Worm (Caenorhabditis elegans) whole organism, L4 larva: ENCODE data around the gene Y5H2A.4.

Source experiments
- F44E2.7 ChIP-seq: fragments of 200-800 bp; sonication (Bioruptor generic); IDR thresholded peaks from 2 replicates; pipeline ENCODE4 v2.1.2; 2022; ENCODE audit warnings: missing genetic modification characterization, missing compliant biosample characterization
- F49E8.2 ChIP-seq: sonication (generic microtip); optimal IDR thresholded peaks from 2 replicates; lab custom pipeline; 2016; ENCODE audit warnings: missing compliant biosample characterization, mild to moderate bottlenecking, missing genetic modification characterization, borderline replicate concordance
- Y105C5A.15 ChIP-seq: fragments of 200-800 bp; sonication (Bioruptor generic); IDR thresholded peaks from 2 replicates; pipeline ENCODE4 v1.3.6; 2022; ENCODE audit warnings: missing genetic modification characterization, missing compliant biosample characterization
- ZK546.5 ChIP-seq, 2 experiments: sonication (generic microtip); optimal IDR thresholded peaks; 2 replicates each; lab custom pipeline; 2017; ENCODE audit warnings: missing biosample characterization in 2 of 2, missing genetic modification characterization in 2 of 2
- ceh-20 ChIP-seq: fragments of 200-800 bp; sonication (Bioruptor generic); IDR thresholded peaks from 2 replicates; pipeline ENCODE4 v1.3.6; 2022; ENCODE audit warnings: missing genetic modification reagents, missing genetic modification characterization, missing compliant biosample characterization
- ceh-28 ChIP-seq: fragments of 150-350 bp; optimal IDR thresholded peaks from 2 replicates; lab custom pipeline; 2014; ENCODE audit warnings: missing biosample characterization, missing genetic modification reagents, missing genetic modification characterization
- ctbp-1 ChIP-seq: fragments of 200-800 bp; sonication (Bioruptor generic); IDR thresholded peaks from 2 replicates; pipeline ENCODE4 v1.3.6; 2022; ENCODE audit warnings: missing genetic modification reagents, missing genetic modification characterization, missing compliant biosample characterization
- daf-12 ChIP-seq: fragments of 150-350 bp; optimal IDR thresholded peaks from 2 replicates; lab custom pipeline; 2014; ENCODE audit warnings: missing biosample characterization, missing genetic modification reagents, missing genetic modification characterization
- daf-16 ChIP-seq, 3 experiments: sonication (generic microtip); optimal IDR thresholded peaks; 2 replicates each; lab custom pipeline; 2016 to 2017; ENCODE audit warnings: missing genetic modification characterization in 3 of 3, missing genetic modification reagents in 3 of 3, mild to moderate bottlenecking in 2 of 3, missing compliant biosample characterization in 2 of 3, missing biosample characterization in 1 of 3, moderate library complexity in 1 of 3
- dmd-6 ChIP-seq: fragments of 200-800 bp; sonication (Bioruptor generic); IDR thresholded peaks from 2 replicates; pipeline ENCODE4 v1.3.6; 2022; ENCODE audit warnings: missing genetic modification reagents, missing genetic modification characterization, missing compliant biosample characterization
- dmd-9 ChIP-seq: fragments of 200-800 bp; sonication (Bioruptor generic); IDR thresholded peaks from 2 replicates; pipeline ENCODE4 v1.3.6; 2022; ENCODE audit warnings: missing genetic modification reagents, missing genetic modification characterization, missing compliant biosample characterization
- dve-1 ChIP-seq: sonication (generic microtip); optimal IDR thresholded peaks from 2 replicates; lab custom pipeline; 2017; ENCODE audit warnings: antibody characterized with exemption, mild to moderate bottlenecking, missing genetic modification characterization, missing compliant biosample characterization; ENCODE audit not compliant: insufficient read depth
- hif-1 ChIP-seq, 2 experiments: sonication (generic microtip); optimal IDR thresholded peaks; 2 replicates each; lab custom pipeline; 2016 to 2017; ENCODE audit warnings: missing compliant biosample characterization in 2 of 2, missing genetic modification characterization in 2 of 2, missing genetic modification reagents in 2 of 2, missing genotype in 2 of 2, mild to moderate bottlenecking in 1 of 2
- hlh-11 ChIP-seq: fragments of 200-800 bp; sonication (Bioruptor generic); optimal IDR thresholded peaks from 2 replicates; lab custom pipeline; 2018; ENCODE audit warnings: mild to moderate bottlenecking, missing genetic modification characterization, missing compliant biosample characterization
- hlh-30 ChIP-seq: sonication (generic microtip); optimal IDR thresholded peaks from 2 replicates; lab custom pipeline; 2017; ENCODE audit warnings: antibody characterized with exemption, mild to moderate bottlenecking, missing genetic modification characterization, missing compliant biosample characterization; ENCODE audit not compliant: insufficient read depth
- jun-1 ChIP-seq: fragments of 150-350 bp; optimal IDR thresholded peaks from 2 replicates; lab custom pipeline; 2014; ENCODE audit warnings: missing biosample characterization, missing genetic modification reagents, missing genetic modification characterization
- lim-7 ChIP-seq: fragments of 200-800 bp; sonication (Bioruptor generic); IDR thresholded peaks from 2 replicates; pipeline ENCODE4 v1.3.6; 2022; ENCODE audit warnings: missing genetic modification characterization, missing compliant biosample characterization
- lin-29 ChIP-seq: fragments of 200-800 bp; sonication (Bioruptor generic); IDR thresholded peaks from 2 replicates; pipeline ENCODE4 v1.3.6; 2022; ENCODE audit warnings: missing genetic modification reagents, missing genetic modification characterization, missing compliant biosample characterization
- lsy-2 ChIP-seq, 2 experiments: fragments of 150-350 bp in 1 of 2; sonication (generic microtip) in 1 of 2; optimal IDR thresholded peaks; 2 replicates each; lab custom pipeline; 2014 to 2017; ENCODE audit warnings: missing biosample characterization in 2 of 2, missing genetic modification characterization in 2 of 2
- madf-9 ChIP-seq: fragments of 200-800 bp; sonication (Bioruptor generic); conservative IDR thresholded peaks from 2 replicates; pipeline ENCODE4 v1.3.6; 2022; ENCODE audit warnings: missing genetic modification reagents, missing genetic modification characterization, missing compliant biosample characterization
- mdt-29 ChIP-seq: fragments of 200-800 bp; sonication (Bioruptor generic); IDR thresholded peaks from 2 replicates; pipeline ENCODE4 v1.3.6; 2022; ENCODE audit warnings: missing genetic modification reagents, missing genetic modification characterization, missing compliant biosample characterization
- mep-1 ChIP-seq: fragments of 150-350 bp; sonication (generic microtip); optimal IDR thresholded peaks from 3 replicates; lab custom pipeline; 2014; ENCODE audit warnings: missing biosample characterization, missing genetic modification characterization
- mxl-3 ChIP-seq: fragments of 200-800 bp; sonication (Bioruptor generic); optimal IDR thresholded peaks from 2 replicates; lab custom pipeline; 2018; ENCODE audit warnings: mild to moderate bottlenecking, missing genetic modification characterization, missing compliant biosample characterization
- nhr-102 ChIP-seq: sonication (generic microtip); optimal IDR thresholded peaks from 2 replicates; lab custom pipeline; 2016; ENCODE audit warnings: mild to moderate bottlenecking, missing genetic modification characterization, moderate library complexity, missing compliant biosample characterization
- nhr-111 ChIP-seq: fragments of 200-800 bp; sonication (Bioruptor generic); optimal IDR thresholded peaks from 2 replicates; lab custom pipeline; 2018; ENCODE audit warnings: mild to moderate bottlenecking, missing genetic modification characterization, missing compliant biosample characterization
- nhr-28 ChIP-seq: fragments of 150-350 bp; optimal IDR thresholded peaks from 2 replicates; lab custom pipeline; 2014; ENCODE audit warnings: missing biosample characterization, missing genetic modification characterization
- nhr-76 ChIP-seq: fragments of 150-350 bp; optimal IDR thresholded peaks from 2 replicates; lab custom pipeline; 2014; ENCODE audit warnings: missing biosample characterization, missing genetic modification characterization
- nhr-77 ChIP-seq: fragments of 150-350 bp; optimal IDR thresholded peaks from 2 replicates; lab custom pipeline; 2014; ENCODE audit warnings: missing biosample characterization, missing genetic modification characterization
- pqm-1 ChIP-seq: sonication (generic microtip); optimal IDR thresholded peaks from 2 replicates; lab custom pipeline; 2017; ENCODE audit warnings: missing biosample characterization, missing genetic modification characterization
- tag-97 ChIP-seq: fragments of 200-800 bp; sonication (Bioruptor generic); IDR thresholded peaks from 2 replicates; pipeline ENCODE4 v1.3.6; 2022; ENCODE audit warnings: missing genetic modification characterization, missing compliant biosample characterization
- unc-39 ChIP-seq: sonication (generic microtip); optimal IDR thresholded peaks from 2 replicates; lab custom pipeline; 2017; ENCODE audit warnings: missing biosample characterization, missing genetic modification characterization
- unc-62 ChIP-seq, 3 experiments: fragments of 150-350 bp in 1 of 3; sonication (generic microtip); optimal IDR thresholded peaks in 2 of 3; peaks in 1 of 3; 1 replicate in 1 of 3; 2 replicates in 2 of 3; lab custom pipeline; 2014 to 2017; ENCODE audit warnings: missing biosample characterization in 3 of 3, missing genetic modification characterization in 3 of 3, missing genetic modification reagents in 3 of 3, missing genotype in 1 of 3
- zip-11 ChIP-seq: fragments of 200-800 bp; sonication (Bioruptor generic); IDR thresholded peaks from 2 replicates; pipeline ENCODE4 v1.3.6; 2022; ENCODE audit warnings: missing genetic modification characterization, missing compliant biosample characterization

The Y5H2A.4 gene

DNA sequence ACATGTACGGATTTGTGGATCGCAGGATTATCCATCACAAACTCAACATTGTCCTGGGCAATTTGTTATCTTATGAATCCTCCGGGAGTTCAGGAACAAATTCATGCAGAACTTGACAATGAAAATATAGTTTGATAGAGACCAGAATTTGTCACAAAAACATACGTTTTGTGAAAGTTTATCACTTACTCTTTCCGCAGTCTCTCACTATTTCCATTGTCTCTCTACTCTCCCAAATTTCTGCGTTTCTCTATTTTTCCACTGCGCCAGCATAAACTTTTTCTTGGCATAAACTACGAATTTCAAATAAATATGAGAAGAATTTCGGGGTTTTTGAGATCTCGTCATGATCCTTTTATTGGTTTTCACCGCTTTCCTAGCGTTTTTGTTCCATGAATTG lies 31.5 kb downstream of the Y5H2A.4 start, which contains the start of gene cyp-33C3:
cyp-33C3 (plus strand) TSS at position 149 of the 400 bp plus-strand sequence.
- peak; percentile 84 for TF ChIP-seq nhr-28 (tag; lab: Kevin White, UChicago)
- no peak for TF ChIP-seq daf-16 (GFP tag; optimal IDR thresholded peaks at IDR 0.05; lab: Kevin White, UChicago)
- TF ChIP-seq daf-16 (tag; optimal IDR thresholded peaks at IDR 0.05; lab: Kevin White, UChicago) = peak; percentile 9
- no peak for TF ChIP-seq dmd-9 (GFP tag; lab: Robert Waterston, UW)
- no peak for TF ChIP-seq F49E8.2
- peak; percentile 28; the same call in 1 of the 2 replicates for TF ChIP-seq dmd-6 (GFP tag; lab: Robert Waterston, UW)

DNA sequence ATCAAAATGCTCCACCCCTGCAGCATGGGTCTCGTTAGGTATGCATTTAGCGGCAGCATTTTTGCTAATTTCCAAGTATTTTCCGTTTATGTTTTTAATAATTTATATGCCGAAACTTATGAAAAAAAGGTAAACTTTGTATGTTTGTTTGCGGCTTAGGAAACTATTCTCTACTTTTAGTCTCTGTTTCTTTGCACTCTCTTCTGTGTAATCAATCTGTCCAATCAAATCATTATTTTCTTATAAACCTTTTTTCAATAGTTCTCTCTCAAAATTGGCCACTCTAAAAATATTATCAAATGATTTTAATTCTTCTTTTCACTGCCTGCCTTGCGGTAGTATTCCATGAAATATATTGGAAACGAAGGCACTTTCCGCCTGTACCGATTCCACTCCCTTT lies 36.1 kb downstream of the Y5H2A.4 start:
- TF ChIP-seq daf-16 (GFP tag; optimal IDR thresholded peaks at IDR 0.05; lab: Kevin White, UChicago) (no peak), daf-16 (tag; optimal IDR thresholded peaks at IDR 0.05; lab: Kevin White, UChicago) (peak; percentile 37), unc-39 (no peak), nhr-28 (tag; lab: Kevin White, UChicago) (peak; percentile 28), ZK546.5 (tag; optimal IDR thresholded peaks at IDR 0.05; lab: Kevin White, UChicago) (no peak), nhr-76 (tag; lab: Kevin White, UChicago) (no peak), unc-62 (GFP tag; optimal IDR thresholded peaks at IDR 0.05 in 1 of 2; lab: Kevin White, UChicago) (peak in 1 of 2 experiments; percentile 28), unc-62 (tag; optimal IDR thresholded peaks at IDR 0.05; lab: Kevin White, UChicago) (no peak), lim-7 (GFP tag; lab: Robert Waterston, UW) (no peak), lin-29 (GFP tag; lab: Robert Waterston, UW) (no peak), tag-97 (GFP tag; lab: Robert Waterston, UW) (no peak), Y105C5A.15 (GFP tag; lab: Robert Waterston, UW) (no peak), ceh-28 (no peak), lsy-2 (tag; optimal IDR thresholded peaks at IDR 0.05; lab: Kevin White, UChicago) (no peak), mep-1 (tag; lab: Kevin White, UChicago) (no peak), zip-11 (no peak), madf-9 (GFP tag; lab: Robert Waterston, UW) (no peak), dve-1 (peak; percentile 14), hif-1 (tag; optimal IDR thresholded peaks at IDR 0.05; lab: Kevin White, UChicago) (no peak)
- TF ChIP-seq, all 104 proteins: peak for 4

DNA sequence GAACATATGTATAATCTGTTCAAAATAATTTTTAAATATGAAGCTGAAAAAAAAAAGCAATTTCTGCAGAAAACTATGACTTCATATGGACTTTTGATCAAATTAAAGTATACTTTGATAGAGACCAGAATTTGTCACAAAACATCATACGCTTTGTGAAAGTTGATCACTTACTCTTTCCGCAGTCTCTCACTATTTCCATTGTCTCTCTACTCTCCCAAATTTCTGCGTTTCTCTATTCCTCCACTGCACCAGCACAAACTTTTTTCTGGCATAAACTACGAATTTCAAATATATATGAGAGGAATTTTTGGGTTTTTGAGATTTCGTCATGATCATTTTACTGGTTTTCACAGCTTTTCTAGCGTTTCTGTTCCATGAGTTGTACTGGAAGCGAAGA lies 38.3 kb downstream of the Y5H2A.4 start, which contains the start of gene cyp-33C4:
cyp-33C4 (plus strand) TSS at position 293 of the 400 bp plus-strand sequence.
- TF ChIP-seq nhr-28 (tag; lab: Kevin White, UChicago) (peak; percentile 91), unc-62 (GFP tag; optimal IDR thresholded peaks at IDR 0.05 in 1 of 2; lab: Kevin White, UChicago) (peak in 1 of 2 experiments; percentile 35), unc-62 (tag; optimal IDR thresholded peaks at IDR 0.05; lab: Kevin White, UChicago) (no peak), nhr-77 (peak; percentile 14), hlh-30 (peak; percentile 32), F44E2.7 (GFP tag; lab: Robert Waterston, UW) (no peak), mep-1 (tag; lab: Kevin White, UChicago) (peak; percentile 19), dve-1 (peak; percentile 34), dmd-6 (GFP tag; lab: Robert Waterston, UW) (peak; percentile 75), nhr-102 (tag; lab: Kevin White, UChicago) (peak; percentile 8), daf-16 (GFP tag; optimal IDR thresholded peaks at IDR 0.05; lab: Kevin White, UChicago) (no peak), daf-16 (tag; optimal IDR thresholded peaks at IDR 0.05; lab: Kevin White, UChicago) (peak; percentile 10), ctbp-1 (GFP tag; lab: Robert Waterston, UW) (no peak), dmd-9 (GFP tag; lab: Robert Waterston, UW) (no peak), hlh-11 (tag; lab: Kevin White, UChicago) (peak; percentile 52), pqm-1 (peak; percentile 5)

DNA sequence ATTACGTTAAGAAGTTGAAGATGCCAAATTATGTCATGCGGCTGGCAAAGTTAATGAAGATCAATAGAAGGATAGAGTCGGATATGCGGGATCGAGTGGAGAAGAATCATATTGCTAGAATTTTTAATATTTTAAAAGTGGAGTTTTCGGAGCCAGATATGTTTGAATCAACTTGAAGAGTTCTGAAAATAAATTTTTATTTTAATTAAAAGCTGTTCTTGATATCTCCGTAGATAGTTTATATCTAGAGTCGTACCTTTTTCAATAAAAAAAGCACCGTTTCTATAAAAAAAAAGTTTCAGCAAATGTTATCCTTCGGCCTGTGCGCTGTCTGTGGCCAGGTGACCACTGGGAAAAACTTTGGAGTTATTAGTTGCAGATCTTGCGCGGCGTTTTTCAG lies 41.0 kb downstream of the Y5H2A.4 start, which contains the start of gene nhr-96:
nhr-96 (plus strand) TSS at position 301 of the 400 bp plus-strand sequence.
- TF ChIP-seq nhr-111 (no peak), daf-12 (tag; lab: Kevin White, UChicago) (no peak), madf-9 (GFP tag; lab: Robert Waterston, UW) (no peak), mdt-29 (GFP tag; lab: Robert Waterston, UW) (no peak), jun-1 (tag; lab: Kevin White, UChicago) (no peak), mxl-3 (GFP tag; lab: Kevin White, UChicago) (no peak), ceh-20 (no peak), F44E2.7 (GFP tag; lab: Robert Waterston, UW) (no peak), lin-29 (GFP tag; lab: Robert Waterston, UW) (no peak)
- TF ChIP-seq, all 104 proteins: peak for 0
